Fruit fly (Drosophila melanogaster): Measurements from ENCODE around the gene Mp.

DNA sequence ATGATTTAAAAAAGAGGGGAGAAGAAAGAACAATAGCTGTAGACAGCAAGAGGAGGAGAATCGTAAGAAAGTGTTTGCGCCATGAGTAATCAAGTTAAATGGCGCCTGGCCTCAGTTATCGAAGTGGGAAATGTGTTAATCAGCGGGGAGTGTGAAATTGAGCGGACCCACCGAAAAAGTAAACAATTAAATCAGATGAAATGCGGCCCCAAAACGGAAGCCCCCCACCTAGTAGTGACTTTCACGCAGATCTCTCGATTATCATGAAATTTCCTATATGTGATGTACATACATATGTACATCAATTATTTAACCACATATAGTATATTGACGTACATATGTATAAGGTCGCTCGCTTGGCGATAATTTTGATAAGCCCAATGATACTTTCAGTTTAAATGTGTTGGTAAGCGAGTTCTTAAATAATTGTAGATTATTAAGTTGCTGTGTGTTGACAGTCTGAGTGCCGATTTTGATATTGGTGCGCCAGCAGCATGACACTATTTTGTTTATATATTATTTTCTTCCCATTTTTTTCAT is 22.0 kb upstream of the Mp start:
- TF ChIP-seq h (optimal IDR thresholded peaks at IDR 0.05) (no peak), psq (optimal IDR thresholded peaks at IDR 0.05) (no peak), ttk (optimal IDR thresholded peaks at IDR 0.05) (no peak), Sin3A (optimal IDR thresholded peaks at IDR 0.05) (no peak), Myc (optimal IDR thresholded peaks at IDR 0.05) (no peak), insv (optimal IDR thresholded peaks at IDR 0.05) (no peak)
